Worm (Caenorhabditis elegans) whole organism, L4 larva: ENCODE results near the gene col-37.
A peak's percentile ranks its signal among the peaks of the same experiment; 100 is the strongest.

ENCODE experiments used
- D1046.2 ChIP-seq: fragments of 200-800 bp; sonication (Bioruptor generic); IDR thresholded peaks from 2 replicates; pipeline ENCODE4 v1.3.6; 2022; ENCODE audit warnings: missing genetic modification characterization, missing compliant biosample characterization
- aha-1 ChIP-seq: fragments of 150-350 bp; peaks from one replicate; lab custom pipeline; 2014; ENCODE audit warnings: missing biosample characterization, missing genetic modification characterization
- ama-1 ChIP-seq: fragments of 150-350 bp; optimal IDR thresholded peaks from 2 replicates; lab custom pipeline; 2014; ENCODE audit warnings: inconsistent platforms, mixed read lengths
- ceh-20 ChIP-seq: fragments of 200-800 bp; sonication (Bioruptor generic); IDR thresholded peaks from 2 replicates; pipeline ENCODE4 v1.3.6; 2022; ENCODE audit warnings: missing genetic modification reagents, missing genetic modification characterization, missing compliant biosample characterization
- ceh-28 ChIP-seq: fragments of 150-350 bp; optimal IDR thresholded peaks from 2 replicates; lab custom pipeline; 2014; ENCODE audit warnings: missing biosample characterization, missing genetic modification reagents, missing genetic modification characterization
- ceh-62 ChIP-seq: sonication (generic microtip); optimal IDR thresholded peaks from 2 replicates; lab custom pipeline; 2017; ENCODE audit warnings: missing biosample characterization, missing genetic modification characterization
- ces-1 ChIP-seq: fragments of 150-350 bp; sonication (generic microtip); optimal IDR thresholded peaks from 4 replicates; lab custom pipeline; 2014; ENCODE audit warnings: missing biosample characterization, missing genetic modification reagents, missing genetic modification characterization
- daf-16 ChIP-seq, 3 experiments: sonication (generic microtip); optimal IDR thresholded peaks; 2 replicates each; lab custom pipeline; 2016 to 2017; ENCODE audit warnings: missing genetic modification characterization in 3 of 3, missing genetic modification reagents in 3 of 3, mild to moderate bottlenecking in 2 of 3, missing compliant biosample characterization in 2 of 3, missing biosample characterization in 1 of 3, moderate library complexity in 1 of 3
- dmd-6 ChIP-seq: fragments of 200-800 bp; sonication (Bioruptor generic); IDR thresholded peaks from 2 replicates; pipeline ENCODE4 v1.3.6; 2022; ENCODE audit warnings: missing genetic modification reagents, missing genetic modification characterization, missing compliant biosample characterization
- dmd-8 ChIP-seq: fragments of 200-800 bp; sonication (Bioruptor generic); IDR thresholded peaks from 2 replicates; pipeline ENCODE4 v1.3.6; 2022; ENCODE audit warnings: missing genetic modification characterization, missing compliant biosample characterization
- dve-1 ChIP-seq: sonication (generic microtip); optimal IDR thresholded peaks from 2 replicates; lab custom pipeline; 2017; ENCODE audit warnings: antibody characterized with exemption, mild to moderate bottlenecking, missing genetic modification characterization, missing compliant biosample characterization; ENCODE audit not compliant: insufficient read depth
- hlh-11 ChIP-seq: fragments of 200-800 bp; sonication (Bioruptor generic); optimal IDR thresholded peaks from 2 replicates; lab custom pipeline; 2018; ENCODE audit warnings: mild to moderate bottlenecking, missing genetic modification characterization, missing compliant biosample characterization
- hlh-30 ChIP-seq: sonication (generic microtip); optimal IDR thresholded peaks from 2 replicates; lab custom pipeline; 2017; ENCODE audit warnings: antibody characterized with exemption, mild to moderate bottlenecking, missing genetic modification characterization, missing compliant biosample characterization; ENCODE audit not compliant: insufficient read depth
- jun-1 ChIP-seq: fragments of 150-350 bp; optimal IDR thresholded peaks from 2 replicates; lab custom pipeline; 2014; ENCODE audit warnings: missing biosample characterization, missing genetic modification reagents, missing genetic modification characterization
- lin-15B ChIP-seq: fragments of 150-350 bp; sonication (generic microtip); optimal IDR thresholded peaks from 3 replicates; lab custom pipeline; 2014; ENCODE audit warnings: missing biosample characterization, missing genetic modification characterization
- lsy-2 ChIP-seq, 2 experiments: fragments of 150-350 bp in 1 of 2; sonication (generic microtip) in 1 of 2; optimal IDR thresholded peaks; 2 replicates each; lab custom pipeline; 2014 to 2017; ENCODE audit warnings: missing biosample characterization in 2 of 2, missing genetic modification characterization in 2 of 2
- mdl-1 ChIP-seq, 2 experiments: fragments of 150-350 bp in 1 of 2; sonication (generic microtip) in 1 of 2; optimal IDR thresholded peaks; 2 replicates each; lab custom pipeline; 2014 to 2017; ENCODE audit warnings: missing biosample characterization in 2 of 2, missing genetic modification characterization in 2 of 2
- mxl-3 ChIP-seq: fragments of 200-800 bp; sonication (Bioruptor generic); optimal IDR thresholded peaks from 2 replicates; lab custom pipeline; 2018; ENCODE audit warnings: mild to moderate bottlenecking, missing genetic modification characterization, missing compliant biosample characterization
- nhr-10 ChIP-seq: fragments of 150-350 bp; optimal IDR thresholded peaks from 2 replicates; lab custom pipeline; 2014; ENCODE audit warnings: missing biosample characterization, missing genetic modification characterization
- nhr-111 ChIP-seq: fragments of 200-800 bp; sonication (Bioruptor generic); optimal IDR thresholded peaks from 2 replicates; lab custom pipeline; 2018; ENCODE audit warnings: mild to moderate bottlenecking, missing genetic modification characterization, missing compliant biosample characterization
- nhr-28 ChIP-seq: fragments of 150-350 bp; optimal IDR thresholded peaks from 2 replicates; lab custom pipeline; 2014; ENCODE audit warnings: missing biosample characterization, missing genetic modification characterization
- nhr-42 ChIP-seq: fragments of 200-800 bp; sonication (Bioruptor generic); IDR thresholded peaks from 2 replicates; pipeline ENCODE4 v1.3.6; 2022; ENCODE audit warnings: missing genetic modification characterization, missing compliant biosample characterization
- nhr-48 ChIP-seq: sonication (generic microtip); optimal IDR thresholded peaks from 2 replicates; lab custom pipeline; 2016; ENCODE audit warnings: mild to moderate bottlenecking, missing genetic modification characterization, missing compliant biosample characterization
- nhr-76 ChIP-seq: fragments of 150-350 bp; optimal IDR thresholded peaks from 2 replicates; lab custom pipeline; 2014; ENCODE audit warnings: missing biosample characterization, missing genetic modification characterization
- php-3 ChIP-seq: fragments of 200-800 bp; sonication (Bioruptor generic); IDR thresholded peaks from 2 replicates; pipeline ENCODE4 v1.3.6; 2022; ENCODE audit warnings: missing genetic modification reagents, missing genetic modification characterization, missing compliant biosample characterization
- pqm-1 ChIP-seq: sonication (generic microtip); optimal IDR thresholded peaks from 2 replicates; lab custom pipeline; 2017; ENCODE audit warnings: missing biosample characterization, missing genetic modification characterization
- saeg-2 ChIP-seq: fragments of 200-800 bp; sonication (Bioruptor generic); IDR thresholded peaks from 2 replicates; pipeline ENCODE4 v1.3.6; 2022; ENCODE audit warnings: missing genetic modification reagents, missing genetic modification characterization, missing compliant biosample characterization
- set-16 ChIP-seq: fragments of 200-800 bp; sonication (Bioruptor generic); IDR thresholded peaks from 2 replicates; pipeline ENCODE4 v1.3.6; 2022; ENCODE audit warnings: missing genetic modification reagents, missing genetic modification characterization, missing compliant biosample characterization
- skn-1 ChIP-seq: fragments of 150-350 bp; optimal IDR thresholded peaks from 2 replicates; lab custom pipeline; 2014; ENCODE audit warnings: missing biosample characterization, missing genetic modification characterization
- snpc-4 ChIP-seq: fragments of 150-350 bp; optimal IDR thresholded peaks from 2 replicates; lab custom pipeline; 2014; ENCODE audit warnings: missing biosample characterization, missing genetic modification characterization
- unc-62 ChIP-seq, 3 experiments: fragments of 150-350 bp in 1 of 3; sonication (generic microtip); optimal IDR thresholded peaks in 2 of 3; peaks in 1 of 3; 1 replicate in 1 of 3; 2 replicates in 2 of 3; lab custom pipeline; 2014 to 2017; ENCODE audit warnings: missing biosample characterization in 3 of 3, missing genetic modification characterization in 3 of 3, missing genetic modification reagents in 3 of 3, missing genotype in 1 of 3
- zfp-3 ChIP-seq: fragments of 200-800 bp; sonication (Bioruptor generic); conservative IDR thresholded peaks from 2 replicates; pipeline ENCODE4 v1.3.6; 2022; ENCODE audit warnings: missing genetic modification reagents, missing genetic modification characterization, missing compliant biosample characterization
- ztf-11 ChIP-seq: fragments of 150-350 bp; optimal IDR thresholded peaks from 2 replicates; lab custom pipeline; 2014; ENCODE audit warnings: missing biosample characterization, missing genetic modification characterization

col-37 gene

ce11 chrV:12208678-12209077 is 41.1 kb upstream of the col-37 start:
- no peak for TF ChIP-seq skn-1 (tag; lab: Kevin White, UChicago)
- no peak for TF ChIP-seq ces-1 (GFP tag; lab: Kevin White, UChicago)
- TF ChIP-seq ceh-62 (tag; lab: Kevin White, UChicago), result no peak
- no peak for TF ChIP-seq nhr-42
- peak; percentile 3 for TF ChIP-seq pqm-1 (tag; lab: Kevin White, UChicago)
- TF ChIP-seq dve-1 (tag; lab: Kevin White, UChicago), result peak; percentile 15
- TF ChIP-seq unc-62 (GFP tag; optimal IDR thresholded peaks at IDR 0.05 in 1 of 2; lab: Kevin White, UChicago), result peak in 1 of 2 experiments; percentile 58
- TF ChIP-seq unc-62 (tag; optimal IDR thresholded peaks at IDR 0.05; lab: Kevin White, UChicago), result no peak
- peak; percentile 87 for TF ChIP-seq dmd-6 (GFP tag; lab: Robert Waterston, UW)
- TF ChIP-seq ztf-11 (tag; lab: Kevin White, UChicago), result no peak
- no peak for TF ChIP-seq nhr-76 (tag; lab: Kevin White, UChicago)
- TF ChIP-seq daf-16 (GFP tag; optimal IDR thresholded peaks at IDR 0.05; lab: Kevin White, UChicago), result peak in 1 of 2 experiments; percentile 65
- TF ChIP-seq daf-16 (tag; optimal IDR thresholded peaks at IDR 0.05; lab: Kevin White, UChicago), result no peak

ce11 chrV:12199474-12199873 is 31.9 kb upstream of the col-37 start:
- TF ChIP-seq nhr-28 (tag; lab: Kevin White, UChicago), result peak; percentile 63
- TF ChIP-seq lsy-2 (tag; optimal IDR thresholded peaks at IDR 0.05; lab: Kevin White, UChicago), result peak in 1 of 2 experiments; percentile 4
- peak; percentile 72 for TF ChIP-seq hlh-11 (tag; lab: Kevin White, UChicago)
- TF ChIP-seq hlh-30 (tag; lab: Kevin White, UChicago), result peak; percentile 34
- TF ChIP-seq mdl-1 (tag; optimal IDR thresholded peaks at IDR 0.05; lab: Kevin White, UChicago), result peak in 1 of 2 experiments; percentile 57
- TF ChIP-seq mxl-3 (GFP tag; lab: Kevin White, UChicago), result peak; percentile 77
- no peak for TF ChIP-seq dmd-6 (GFP tag; lab: Robert Waterston, UW)
- TF ChIP-seq nhr-48 (tag; lab: Kevin White, UChicago), result peak; percentile 60
- no peak for TF ChIP-seq jun-1 (tag; lab: Kevin White, UChicago)
- 0 out of 2 replicates have a peak, but pooled peaks have one; percentile 14 for TF ChIP-seq php-3

ce11 chrV:12198545-12198944 is 31.0 kb upstream of the col-37 start, which contains the start of gene lon-3:
TSS of gene lon-3 (minus strand) at chrV:12198645.
- TF ChIP-seq D1046.2 (GFP tag; lab: Robert Waterston, UW) (no peak), saeg-2 (no peak), ceh-20 (GFP tag; lab: Robert Waterston, UW) (no peak), nhr-111 (GFP tag; lab: Kevin White, UChicago) (no peak), ceh-28 (tag; lab: Kevin White, UChicago) (no peak), mdl-1 (tag; optimal IDR thresholded peaks at IDR 0.05; lab: Kevin White, UChicago) (no peak), nhr-10 (tag; lab: Kevin White, UChicago) (no peak), lin-15B (no peak), ceh-62 (tag; lab: Kevin White, UChicago) (no peak)

- TF ChIP-seq unc-62 (GFP tag; optimal IDR thresholded peaks at IDR 0.05 in 1 of 2; lab: Kevin White, UChicago), result peak in 1 of 2 experiments; percentile 61
- no peak for TF ChIP-seq unc-62 (tag; optimal IDR thresholded peaks at IDR 0.05; lab: Kevin White, UChicago)
- TF ChIP-seq ama-1 (lab: Kevin White, UChicago), result no peak
- no peak for TF ChIP-seq hlh-30 (tag; lab: Kevin White, UChicago)
- no peak for TF ChIP-seq zfp-3 (GFP tag; lab: Robert Waterston, UW)
- TF ChIP-seq aha-1 (tag; lab: Kevin White, UChicago), result peak; percentile 25
- peak; percentile 88 for TF ChIP-seq set-16
- no peak for TF ChIP-seq nhr-10 (tag; lab: Kevin White, UChicago)
- no peak for TF ChIP-seq snpc-4 (tag; lab: Kevin White, UChicago)
- 0 out of 2 replicates have a peak, but pooled peaks have one; percentile 11 for TF ChIP-seq dmd-8 (GFP tag; lab: Robert Waterston, UW)
Observed at ce11 chrV:12197748-12198147, 30.2 kb upstream of the col-37 start.
